Worm (Caenorhabditis elegans) whole organism, L3 larva: Measurements from ENCODE around the gene E04F6.8.

Source experiments
- aly-2 ChIP-seq: fragments of 150-350 bp; optimal IDR thresholded peaks from 2 replicates; lab custom pipeline; 2014; ENCODE audit warnings: missing biosample characterization, missing genetic modification characterization
- ceh-16 ChIP-seq: sonication (generic microtip); optimal IDR thresholded peaks from 2 replicates; lab custom pipeline; 2017; ENCODE audit warnings: missing biosample characterization, missing genetic modification characterization
- egl-27 ChIP-seq: sonication (generic microtip); optimal IDR thresholded peaks from 4 replicates; lab custom pipeline; 2017; ENCODE audit warnings: missing biosample characterization, missing genetic modification reagents, missing genetic modification characterization
- elt-2 ChIP-seq: sonication (generic microtip); optimal IDR thresholded peaks from 2 replicates; lab custom pipeline; 2016; ENCODE audit warnings: missing genetic modification reagents, mild to moderate bottlenecking, missing genetic modification characterization, missing compliant biosample characterization
- nfya-1 ChIP-seq: sonication (generic microtip); optimal IDR thresholded peaks from 2 replicates; lab custom pipeline; 2017; ENCODE audit warnings: missing genetic modification characterization, mild to moderate bottlenecking, missing compliant biosample characterization, antibody characterized with exemption, moderate library complexity; ENCODE audit not compliant: insufficient read depth
- nhr-237 ChIP-seq: fragments of 150-350 bp; optimal IDR thresholded peaks from 2 replicates; lab custom pipeline; 2014; ENCODE audit warnings: missing biosample characterization, missing genetic modification characterization
- nhr-76 ChIP-seq: fragments of 150-350 bp; sonication (generic microtip); optimal IDR thresholded peaks from 5 replicates; lab custom pipeline; 2014; ENCODE audit warnings: missing biosample characterization, missing genetic modification characterization
- unc-39 ChIP-seq: sonication (generic microtip); optimal IDR thresholded peaks from 4 replicates; lab custom pipeline; 2017; ENCODE audit warnings: missing biosample characterization, missing genetic modification characterization
- unc-62 ChIP-seq: fragments of 150-350 bp; sonication (generic microtip); optimal IDR thresholded peaks from 4 replicates; lab custom pipeline; 2014; ENCODE audit warnings: missing biosample characterization, missing genetic modification reagents, missing genetic modification characterization
- ztf-4 ChIP-seq: fragments of 150-350 bp; optimal IDR thresholded peaks from 2 replicates; lab custom pipeline; 2014; ENCODE audit warnings: missing biosample characterization, missing genetic modification characterization

DNA sequence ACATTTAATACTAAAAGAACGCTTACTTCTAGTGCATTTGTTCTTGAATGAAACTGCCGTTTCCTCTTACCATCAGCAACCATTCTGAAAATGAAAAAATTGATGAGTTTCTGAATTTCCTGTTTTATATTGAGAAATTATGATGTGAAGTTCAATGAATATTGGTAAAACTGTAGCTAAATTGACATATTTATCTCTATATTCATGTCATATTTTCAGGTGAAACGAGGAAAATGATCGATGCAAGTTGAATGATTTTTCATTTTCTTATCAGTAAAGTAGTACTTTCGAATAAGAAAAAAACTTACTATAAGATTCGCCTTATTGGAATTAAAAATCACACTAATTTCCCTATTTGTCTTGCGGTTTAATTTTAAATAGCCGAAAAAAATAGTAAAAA, 993 bp downstream of the E04F6.8 start, which contains the start of gene E04F6.15:
- TF ChIP-seq nhr-76 (tag; lab: Kevin White, UChicago), result no peak
- TF ChIP-seq unc-39, result no peak
- TF ChIP-seq aly-2, result no peak
- no peak for TF ChIP-seq elt-2 (tag; lab: Kevin White, UChicago)
- no peak for TF ChIP-seq unc-62 (GFP tag; lab: Kevin White, UChicago)
- no peak for TF ChIP-seq nhr-237 (tag; lab: Kevin White, UChicago)
- no peak for TF ChIP-seq nfya-1 (tag; lab: Kevin White, UChicago)
- no peak for TF ChIP-seq ceh-16 (tag; lab: Kevin White, UChicago)
- no peak for TF ChIP-seq ztf-4 (tag; lab: Kevin White, UChicago)
- TF ChIP-seq egl-27 (tag; lab: Kevin White, UChicago), result no peak
